Worm (Caenorhabditis elegans) whole organism, early embryonic: ENCODE results near the gene Y22D7AL.3.

Experiments used
- B0310.2 ChIP-seq: sonication (generic microtip); optimal IDR thresholded peaks from 2 replicates; lab custom pipeline; 2016; ENCODE audit warnings: mild to moderate bottlenecking, missing genetic modification characterization, missing compliant biosample characterization
- F13C5.2 ChIP-seq: sonication (generic microtip); optimal IDR thresholded peaks from 2 replicates; lab custom pipeline; 2017; ENCODE audit warnings: mild to moderate bottlenecking, missing genetic modification characterization, inconsistent platforms, missing compliant biosample characterization
- aly-1 ChIP-seq: sonication (generic microtip); optimal IDR thresholded peaks from 2 replicates; lab custom pipeline; 2016; ENCODE audit warnings: missing genetic modification characterization, missing compliant biosample characterization
- ama-1 ChIP-seq: fragments of 150-350 bp; optimal IDR thresholded peaks from 2 replicates; lab custom pipeline; 2014
- ceh-13 ChIP-seq: fragments of 200-800 bp; sonication (Bioruptor generic); optimal IDR thresholded peaks from 2 replicates; lab custom pipeline; 2018; ENCODE audit warnings: mild to moderate bottlenecking, missing genetic modification characterization, missing compliant biosample characterization
- ceh-36 ChIP-seq: sonication (generic microtip); optimal IDR thresholded peaks from 2 replicates; lab custom pipeline; 2016; ENCODE audit warnings: missing genetic modification characterization, inconsistent platforms, missing compliant biosample characterization
- ets-7 ChIP-seq: sonication (generic microtip); optimal IDR thresholded peaks from 2 replicates; lab custom pipeline; 2016; ENCODE audit warnings: missing genotype, missing genetic modification characterization, missing compliant biosample characterization
- flt-1 ChIP-seq: fragments of 200-800 bp; sonication (Bioruptor generic); IDR thresholded peaks from 2 replicates; pipeline ENCODE4 v1.3.6; 2022; ENCODE audit warnings: missing genetic modification characterization, missing compliant biosample characterization
- hmbx-1 ChIP-seq: sonication (generic microtip); optimal IDR thresholded peaks from 2 replicates; lab custom pipeline; 2016; ENCODE audit warnings: mild to moderate bottlenecking, missing genetic modification characterization, missing compliant biosample characterization
- hmg-4 ChIP-seq: fragments of 200-800 bp; sonication (Bioruptor generic); optimal IDR thresholded peaks from 2 replicates; lab custom pipeline; 2018; ENCODE audit warnings: mild to moderate bottlenecking, missing genetic modification characterization, missing compliant biosample characterization
- hnd-1 ChIP-seq: sonication (generic microtip); optimal IDR thresholded peaks from 2 replicates; lab custom pipeline; 2016; ENCODE audit warnings: missing genetic modification characterization, missing compliant biosample characterization
- pes-1 ChIP-seq: fragments of 200-800 bp; sonication (Bioruptor generic); IDR thresholded peaks from 2 replicates; pipeline ENCODE4 v1.3.6; 2022; ENCODE audit warnings: missing genetic modification reagents, missing genetic modification characterization, missing compliant biosample characterization
- scrt-1 ChIP-seq: fragments of 200-800 bp; sonication (Bioruptor generic); IDR thresholded peaks from 2 replicates; pipeline ENCODE4 v1.3.6; 2022; ENCODE audit warnings: missing genetic modification characterization, missing compliant biosample characterization
- sea-1 ChIP-seq: fragments of 200-800 bp; sonication (Bioruptor generic); conservative IDR thresholded peaks from 2 replicates; pipeline ENCODE4 v1.3.6; 2022; ENCODE audit warnings: missing genetic modification characterization, missing compliant biosample characterization
- tbx-11 ChIP-seq: fragments of 200-800 bp; sonication (Bioruptor generic); IDR thresholded peaks from 2 replicates; pipeline ENCODE4 v1.3.6; 2022; ENCODE audit warnings: missing genetic modification characterization, missing compliant biosample characterization
- tbx-37 ChIP-seq: fragments of 200-800 bp; sonication (Bioruptor generic); conservative IDR thresholded peaks from 2 replicates; pipeline ENCODE4 v1.3.6; 2022; ENCODE audit warnings: missing genetic modification reagents, missing genetic modification characterization, missing compliant biosample characterization
- tra-4 ChIP-seq: sonication (generic microtip); optimal IDR thresholded peaks from 2 replicates; lab custom pipeline; 2017; ENCODE audit warnings: missing genetic modification characterization, missing compliant biosample characterization

Gene Y22D7AL.3

DNA sequence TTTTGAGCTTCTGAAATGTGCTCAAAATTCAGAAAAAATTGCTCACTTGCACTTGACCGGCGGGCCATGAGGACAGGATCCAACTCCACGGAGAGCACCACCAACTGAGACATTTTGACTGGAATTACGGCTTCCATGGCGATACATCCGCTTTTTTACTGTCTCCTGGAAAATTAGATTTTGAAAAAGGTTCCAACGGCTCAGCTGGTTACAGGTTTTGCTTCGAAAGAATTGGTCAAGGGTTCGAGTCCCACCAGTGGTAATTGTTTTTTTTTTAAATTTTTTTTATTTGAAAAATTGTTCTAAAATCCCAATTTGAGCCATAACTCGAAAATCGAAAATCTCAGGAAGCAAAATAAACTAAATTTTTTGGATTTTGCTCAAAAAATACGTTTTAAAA is 21.1 kb downstream of the Y22D7AL.3 start:
- TF ChIP-seq tbx-37 (GFP tag; lab: Robert Waterston, UW): no peak
- no peak for TF ChIP-seq pes-1 (GFP tag; lab: Robert Waterston, UW)
- no peak for TF ChIP-seq ceh-13 (GFP tag; lab: Kevin White, UChicago)

DNA sequence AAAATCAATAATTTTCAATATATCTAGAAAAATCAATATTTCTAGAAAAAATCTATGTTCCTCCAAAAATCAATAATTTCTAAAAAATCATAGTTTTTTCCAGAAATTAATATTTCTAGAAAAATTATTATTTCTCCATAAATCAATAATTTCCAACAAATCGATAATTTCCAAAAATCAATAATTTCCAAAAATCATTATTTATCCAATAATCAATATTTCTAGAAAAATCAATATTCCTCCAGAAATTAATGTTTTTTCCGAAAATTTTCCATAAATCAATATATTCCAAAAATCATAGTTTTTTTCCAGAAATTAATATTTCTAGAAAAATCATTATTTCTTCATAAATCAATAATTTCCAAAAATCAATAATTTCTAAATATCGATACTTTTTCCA is 21.8 kb downstream of the Y22D7AL.3 start:
- TF ChIP-seq tbx-37 (GFP tag; lab: Robert Waterston, UW) (no peak), ceh-13 (GFP tag; lab: Kevin White, UChicago) (no peak), F13C5.2 (tag; lab: Kevin White, UChicago) (no peak), pes-1 (GFP tag; lab: Robert Waterston, UW) (no peak), tbx-11 (no peak), ama-1 (no peak), ets-7 (tag; lab: Kevin White, UChicago) (no peak), tra-4 (tag; lab: Kevin White, UChicago) (no peak), hmbx-1 (tag; lab: Kevin White, UChicago) (no peak), aly-1 (tag; lab: Kevin White, UChicago) (no peak), hnd-1 (tag; lab: Kevin White, UChicago) (no peak), scrt-1 (GFP tag; lab: Robert Waterston, UW) (no peak), ceh-36 (tag; lab: Kevin White, UChicago) (no peak), hmg-4 (GFP tag; lab: Kevin White, UChicago) (no peak), sea-1 (GFP tag; lab: Robert Waterston, UW) (no peak)

DNA sequence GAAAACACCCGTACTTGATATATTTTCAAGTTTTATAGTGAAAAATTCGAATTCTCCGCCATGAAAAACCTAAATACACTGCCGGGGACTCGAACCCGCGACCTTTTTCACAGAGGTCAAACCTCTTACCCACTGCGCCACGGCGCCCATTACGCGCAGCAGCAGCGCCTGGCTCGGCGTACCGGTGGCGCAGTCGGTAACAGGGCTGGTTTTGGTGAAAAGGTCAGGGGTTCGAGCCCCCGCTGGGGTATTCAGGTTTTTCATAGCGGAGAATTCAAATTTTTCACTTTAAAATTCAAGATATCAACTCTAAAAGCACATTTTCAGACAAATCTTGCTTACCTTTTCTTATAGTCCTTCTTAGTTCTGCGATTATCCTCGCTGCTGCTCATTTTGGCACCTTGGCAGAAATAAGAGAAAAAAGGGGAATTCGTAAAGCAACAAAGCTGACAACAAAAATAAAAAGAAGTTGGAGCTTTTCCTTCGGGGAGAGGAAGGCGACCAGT is 23.6 kb downstream of the Y22D7AL.3 start, which contains the start of gene Y22D7AL.16:
TSS of gene Y22D7AL.16 (minus strand) at position 456 of the 506 bp plus-strand sequence.
- TF ChIP-seq ama-1: no peak
- TF ChIP-seq pes-1 (GFP tag; lab: Robert Waterston, UW): no peak
- TF ChIP-seq ceh-36 (tag; lab: Kevin White, UChicago): no peak
- TF ChIP-seq tra-4 (tag; lab: Kevin White, UChicago): no peak
- TF ChIP-seq aly-1 (tag; lab: Kevin White, UChicago): no peak
- TF ChIP-seq tbx-11: no peak
- TF ChIP-seq flt-1 (GFP tag; lab: Robert Waterston, UW): no peak
- no peak for TF ChIP-seq hnd-1 (tag; lab: Kevin White, UChicago)
- no peak for TF ChIP-seq B0310.2
- no peak for TF ChIP-seq hmg-4 (GFP tag; lab: Kevin White, UChicago)
- TF ChIP-seq F13C5.2 (tag; lab: Kevin White, UChicago): no peak
- TF ChIP-seq scrt-1 (GFP tag; lab: Robert Waterston, UW): no peak

DNA sequence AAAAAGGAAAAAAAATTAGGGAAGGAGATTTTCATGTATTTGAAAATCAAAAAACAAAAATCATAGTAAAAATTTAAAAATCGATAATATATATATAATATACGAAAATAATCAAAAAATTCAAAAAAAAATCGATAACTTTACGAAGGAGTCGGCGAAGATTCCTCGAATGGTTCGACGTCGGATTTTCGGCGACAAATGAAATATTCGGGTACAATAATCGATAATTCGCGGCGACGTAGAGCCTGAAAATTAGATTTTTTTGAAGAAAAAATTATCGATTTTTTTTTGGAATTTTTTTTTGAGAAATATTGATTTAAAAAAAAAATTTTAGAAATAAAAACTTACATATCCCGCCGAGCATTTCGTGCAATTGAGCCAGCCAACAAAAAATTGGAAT is 24.1 kb downstream of the Y22D7AL.3 start:
- no peak for TF ChIP-seq tbx-37 (GFP tag; lab: Robert Waterston, UW)
- no peak for TF ChIP-seq aly-1 (tag; lab: Kevin White, UChicago)
- no peak for TF ChIP-seq tra-4 (tag; lab: Kevin White, UChicago)
- TF ChIP-seq hnd-1 (tag; lab: Kevin White, UChicago): no peak
- no peak for TF ChIP-seq flt-1 (GFP tag; lab: Robert Waterston, UW)

DNA sequence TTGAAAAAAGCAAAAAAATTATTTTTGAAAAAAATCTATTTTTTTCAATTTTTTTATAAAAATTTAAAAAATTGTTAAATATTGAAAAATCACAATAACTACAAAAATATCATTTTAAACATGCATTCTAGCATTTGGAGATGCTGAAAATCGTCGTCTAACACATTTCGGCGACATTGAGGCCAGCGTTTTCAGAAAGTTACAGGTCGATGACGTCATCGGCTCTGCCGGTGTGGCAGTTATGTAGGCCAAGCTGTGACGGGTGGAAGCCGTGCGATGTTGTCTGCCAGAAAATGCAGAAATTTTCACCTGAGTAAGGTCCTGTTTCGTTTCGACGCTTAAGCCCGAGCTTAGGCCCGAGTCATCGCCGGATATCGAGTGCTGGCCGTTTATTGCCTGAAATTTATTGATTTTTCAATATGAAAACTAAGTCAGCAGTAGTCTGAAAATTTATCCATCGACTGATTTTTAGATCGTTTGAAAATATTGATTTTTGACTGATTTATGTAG is 24.6 kb downstream of the Y22D7AL.3 start, which contains the start of gene Y22D7AR.3:
TSS of gene Y22D7AR.3 (minus strand) at position 51 of the 510 bp plus-strand sequence.
- no peak for TF ChIP-seq ets-7 (tag; lab: Kevin White, UChicago)
- no peak for TF ChIP-seq ama-1
- no peak for TF ChIP-seq scrt-1 (GFP tag; lab: Robert Waterston, UW)
- TF ChIP-seq hnd-1 (tag; lab: Kevin White, UChicago): no peak
- TF ChIP-seq aly-1 (tag; lab: Kevin White, UChicago): no peak
- TF ChIP-seq ceh-36 (tag; lab: Kevin White, UChicago): no peak
- no peak for TF ChIP-seq pes-1 (GFP tag; lab: Robert Waterston, UW)
- no peak for TF ChIP-seq flt-1 (GFP tag; lab: Robert Waterston, UW)

DNA sequence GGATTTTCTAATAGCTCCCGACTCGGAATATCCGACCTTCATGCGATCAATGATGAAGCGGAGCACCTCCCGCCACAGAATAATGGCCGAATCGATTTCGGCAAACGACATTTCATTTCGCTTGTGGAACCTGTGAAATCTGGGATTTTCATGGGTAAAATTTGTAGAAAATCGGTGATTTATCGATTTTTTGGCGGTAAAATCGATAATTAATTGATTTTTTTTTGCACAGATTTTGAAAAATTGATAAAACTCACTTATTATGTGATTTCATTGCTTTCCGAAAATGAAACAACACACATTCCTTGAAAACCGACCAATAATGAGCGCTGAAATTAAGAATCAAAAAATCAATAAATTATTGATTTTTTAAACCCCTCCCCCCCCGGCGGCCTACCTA is 25.6 kb downstream of the Y22D7AL.3 start:
- no peak for TF ChIP-seq tra-4 (tag; lab: Kevin White, UChicago)
- no peak for TF ChIP-seq hmbx-1 (tag; lab: Kevin White, UChicago)
- TF ChIP-seq hmg-4 (GFP tag; lab: Kevin White, UChicago): no peak
- TF ChIP-seq flt-1 (GFP tag; lab: Robert Waterston, UW): no peak
- TF ChIP-seq tbx-37 (GFP tag; lab: Robert Waterston, UW): no peak
- no peak for TF ChIP-seq sea-1 (GFP tag; lab: Robert Waterston, UW)
- no peak for TF ChIP-seq scrt-1 (GFP tag; lab: Robert Waterston, UW)
- TF ChIP-seq ets-7 (tag; lab: Kevin White, UChicago): no peak
- no peak for TF ChIP-seq B0310.2
- no peak for TF ChIP-seq F13C5.2 (tag; lab: Kevin White, UChicago)
- TF ChIP-seq hnd-1 (tag; lab: Kevin White, UChicago): no peak
- no peak for TF ChIP-seq ceh-36 (tag; lab: Kevin White, UChicago)
- no peak for TF ChIP-seq tbx-11
- no peak for TF ChIP-seq ceh-13 (GFP tag; lab: Kevin White, UChicago)
- TF ChIP-seq pes-1 (GFP tag; lab: Robert Waterston, UW): no peak
- no peak for TF ChIP-seq aly-1 (tag; lab: Kevin White, UChicago)
- TF ChIP-seq ama-1: no peak

DNA sequence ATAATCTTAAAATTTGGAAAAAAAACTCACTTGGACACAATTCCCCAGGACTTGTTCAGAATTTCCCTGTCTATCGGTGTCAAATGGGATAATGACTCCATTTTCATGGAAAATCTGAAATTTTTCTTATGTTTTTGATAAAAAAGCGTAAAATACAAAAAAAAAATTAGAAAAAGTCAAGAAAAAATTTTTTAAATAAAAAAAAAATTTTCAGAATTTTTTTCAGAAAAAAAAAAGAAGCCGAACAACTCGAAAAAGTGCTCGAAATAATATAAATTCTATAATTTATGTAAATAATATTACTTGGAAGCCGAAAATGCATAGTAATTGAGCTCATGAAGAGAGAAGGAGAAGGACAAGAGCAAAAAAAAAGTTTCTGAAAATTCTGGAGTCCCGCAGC is 27.3 kb downstream of the Y22D7AL.3 start, which contains the start of gene glb-30:
TSS of gene glb-30 (minus strand) at position 101 of the 400 bp plus-strand sequence.
- TF ChIP-seq hmg-4 (GFP tag; lab: Kevin White, UChicago) (no peak), aly-1 (tag; lab: Kevin White, UChicago) (no peak), sea-1 (GFP tag; lab: Robert Waterston, UW) (no peak), tbx-37 (GFP tag; lab: Robert Waterston, UW) (no peak), flt-1 (GFP tag; lab: Robert Waterston, UW) (no peak), B0310.2 (no peak), scrt-1 (GFP tag; lab: Robert Waterston, UW) (no peak), hnd-1 (tag; lab: Kevin White, UChicago) (no peak), tbx-11 (no peak), ceh-13 (GFP tag; lab: Kevin White, UChicago) (no peak), hmbx-1 (tag; lab: Kevin White, UChicago) (no peak), tra-4 (tag; lab: Kevin White, UChicago) (no peak), ceh-36 (tag; lab: Kevin White, UChicago) (no peak), ama-1 (no peak), pes-1 (GFP tag; lab: Robert Waterston, UW) (no peak), F13C5.2 (tag; lab: Kevin White, UChicago) (no peak), ets-7 (tag; lab: Kevin White, UChicago) (no peak)
